Worm (Caenorhabditis elegans): ENCODE results near the gene Y82E9BR.14.
A peak's percentile ranks its signal among the peaks of the same experiment; 100 is the strongest.

Gene Y82E9BR.14

ce11 chrIII:1418709-1419108 is 4.8 kb upstream of the Y82E9BR.14 start (continued):
- TF ChIP-seq spr-3 (GFP tag; optimal IDR thresholded peaks at IDR 0.05) (peak; percentile 60), unc-130 (GFP tag; optimal IDR thresholded peaks at IDR 0.05) (peak; percentile 58), F10B5.3 (tag; optimal IDR thresholded peaks at IDR 0.05) (peak; percentile 68), mxl-2 (GFP tag; conservative IDR thresholded peaks at IDR 0.05) (no peak), hif-1 (tag; optimal IDR thresholded peaks at IDR 0.05) (peak; percentile 10 to 79), arid-1 (GFP tag; conservative IDR thresholded peaks at IDR 0.05) (peak; percentile 79), duxl-1 (tag; optimal IDR thresholded peaks at IDR 0.05; ENCODE audit: poor library complexity) (peak; percentile 79), dpl-1 (GFP tag; optimal IDR thresholded peaks at IDR 0.05) (peak; percentile 77), dmd-6 (GFP tag; IDR thresholded peaks at IDR 0.05) (peak; percentile 82), ceh-20 (GFP tag; IDR thresholded peaks at IDR 0.05) (peak; percentile 77), mdl-1 (tag; optimal IDR thresholded peaks at IDR 0.05) (peak; percentile 36 to 73), nhr-111 (GFP tag; optimal IDR thresholded peaks at IDR 0.05) (no peak), set-16 (GFP tag; IDR thresholded peaks at IDR 0.05) (peak; percentile 96), lin-1 (GFP tag; IDR thresholded peaks at IDR 0.05) (peak; percentile 20; the same call in 1 of the 2 replicates), fkh-10 (GFP tag; optimal IDR thresholded peaks at IDR 0.05) (peak; percentile 34), ZK546.5 (tag; optimal IDR thresholded peaks at IDR 0.05) (peak; percentile 51 to 94), aly-2 (tag; optimal IDR thresholded peaks at IDR 0.05) (no peak), nhr-42 (GFP tag; IDR thresholded peaks at IDR 0.05) (peak; percentile 87), nhr-25 (tag; optimal IDR thresholded peaks at IDR 0.05; ENCODE audit: borderline replicate concordance, insufficient read depth) (peak; percentile 74), vab-7 (GFP tag; IDR thresholded peaks at IDR 0.05) (peak; percentile 45; the same call in 1 of the 2 replicates), nhr-237 (tag; optimal IDR thresholded peaks at IDR 0.05) (peak; percentile 13), mep-1 (tag; optimal IDR thresholded peaks at IDR 0.05) (peak; percentile 91), tra-1 (GFP tag; IDR thresholded peaks at IDR 0.05) (peak; percentile 74), zfp-2 (tag; optimal IDR thresholded peaks at IDR 0.05) (peak; percentile 97), ceh-82 (tag; optimal IDR thresholded peaks at IDR 0.05) (no peak), mxl-3 (GFP tag; optimal IDR thresholded peaks at IDR 0.05) (peak; percentile 82), ztf-7 (tag; optimal IDR thresholded peaks at IDR 0.05) (peak; percentile 24), T26A8.4 (GFP tag; IDR thresholded peaks at IDR 0.05) (peak; percentile 84), ama-1 (optimal IDR thresholded peaks at IDR 0.05) (peak; percentile 95), T20F7.1 (GFP tag; optimal IDR thresholded peaks at IDR 0.05) (peak; percentile 82), nhr-76 (tag; optimal IDR thresholded peaks at IDR 0.05) (no peak), ces-1 (GFP tag; optimal IDR thresholded peaks at IDR 0.05) (no peak), rbr-2 (tag; optimal IDR thresholded peaks at IDR 0.05) (peak; percentile 89), hlh-30 (tag; optimal IDR thresholded peaks at IDR 0.05; ENCODE audit: insufficient read depth) (peak; percentile 83), mes-2 (tag; optimal IDR thresholded peaks at IDR 0.05; ENCODE audit: poor library complexity, severe bottlenecking) (peak; percentile 91), dve-1 (tag; optimal IDR thresholded peaks at IDR 0.05; ENCODE audit: insufficient read depth) (peak; percentile 89), zag-1 (tag; optimal IDR thresholded peaks at IDR 0.05) (no peak), nhr-28 (tag; optimal IDR thresholded peaks at IDR 0.05) (peak; percentile 64), jun-1 (tag; optimal IDR thresholded peaks at IDR 0.05) (peak; percentile 54), nhr-102 (tag; optimal IDR thresholded peaks at IDR 0.05) (peak; percentile 80), ctbp-1 (GFP tag; IDR thresholded peaks at IDR 0.05) (peak; percentile 68), F49E8.2 (tag; optimal IDR thresholded peaks at IDR 0.05; ENCODE audit: borderline replicate concordance) (peak; percentile 34), nhr-77 (tag; optimal IDR thresholded peaks at IDR 0.05) (peak; percentile 87), lsy-2 (tag; optimal IDR thresholded peaks at IDR 0.05) (peak; percentile 96 to 99), madf-5 (GFP tag; IDR thresholded peaks at IDR 0.05) (0 out of 4 replicates have a peak, but pooled peaks of 1 of the 2 experiments have one; percentile 34), hlh-11 (tag; optimal IDR thresholded peaks at IDR 0.05) (peak; percentile 86), saeg-2 (GFP tag; IDR thresholded peaks at IDR 0.05) (peak; percentile 72; the same call in 1 of the 2 replicates), lin-38 (GFP tag; IDR thresholded peaks at IDR 0.05) (peak; percentile 89), snpc-4 (tag; optimal IDR thresholded peaks at IDR 0.05) (peak; percentile 7), pqm-1 (tag; optimal IDR thresholded peaks at IDR 0.05) (peak; percentile 14)
